Fruit fly (Drosophila melanogaster) whole organism, prepupa: ENCODE measurements around the gene CG10803.
A peak's percentile ranks its signal among the peaks of the same experiment; 100 is the strongest.

Source experiments
- CG10631 ChIP-seq: fragments of 200-800 bp; sonication (Bioruptor generic); optimal IDR thresholded peaks from 2 replicates; lab custom pipeline; 2016; ENCODE audit warnings: missing biosample characterization, missing genetic modification characterization
- CG10669 ChIP-seq: fragments of 200-800 bp; sonication (Bioruptor generic); optimal IDR thresholded peaks from 3 replicates; lab custom pipeline; 2018; ENCODE audit warnings: missing biosample characterization, mild to moderate bottlenecking, missing genetic modification characterization, moderate library complexity
- CG11762 ChIP-seq: fragments of 200-800 bp; sonication (Bioruptor generic); optimal IDR thresholded peaks from 3 replicates; lab custom pipeline; 2016; ENCODE audit warnings: missing biosample characterization, missing genetic modification characterization; ENCODE audit not compliant: insufficient read depth
- CG11902 ChIP-seq: fragments of 200-800 bp; sonication (Bioruptor generic); optimal IDR thresholded peaks from 3 replicates; lab custom pipeline; 2016; ENCODE audit warnings: missing biosample characterization, missing genetic modification characterization
- CG15336 ChIP-seq: fragments of 200-800 bp; sonication (Bioruptor generic); IDR thresholded peaks from 2 replicates; pipeline ENCODE4 v1.3.6; 2022; ENCODE audit warnings: missing biosample characterization, missing genetic modification characterization
- CG3032 ChIP-seq: fragments of 200-800 bp; optimal IDR thresholded peaks from 2 replicates; lab custom pipeline; 2019; ENCODE audit warnings: missing biosample characterization, mild to moderate bottlenecking, missing genetic modification characterization, moderate library complexity
- CG32006 ChIP-seq: fragments of 200-800 bp; sonication (Bioruptor generic); optimal IDR thresholded peaks from 3 replicates; lab custom pipeline; 2017; ENCODE audit warnings: missing biosample characterization, mild to moderate bottlenecking, missing genetic modification characterization
- CG34406 ChIP-seq: fragments of 200-800 bp; sonication (Bioruptor generic); optimal IDR thresholded peaks from 3 replicates; lab custom pipeline; 2016; ENCODE audit warnings: missing biosample characterization, missing genetic modification characterization
- CG3919 ChIP-seq: fragments of 200-800 bp; sonication (Bioruptor generic); optimal IDR thresholded peaks from 3 replicates; lab custom pipeline; 2016; ENCODE audit warnings: missing biosample characterization, missing genetic modification characterization
- CG6163 ChIP-seq: fragments of 200-800 bp; sonication (Bioruptor generic); IDR thresholded peaks from 3 replicates; pipeline ENCODE4 v1.3.6; 2022; ENCODE audit warnings: missing biosample characterization, missing genetic modification characterization
- CG6792 ChIP-seq: fragments of 200-800 bp; sonication (Bioruptor generic); optimal IDR thresholded peaks from 3 replicates; lab custom pipeline; 2016; ENCODE audit warnings: missing biosample characterization, missing genetic modification characterization
- CG6808 ChIP-seq: fragments of 200-800 bp; sonication (Bioruptor generic); optimal IDR thresholded peaks from 3 replicates; lab custom pipeline; 2017; ENCODE audit warnings: missing biosample characterization, missing genetic modification characterization, mild to moderate bottlenecking, moderate library complexity, missing genetic modification reagents
- CG6854 ChIP-seq: fragments of 200-800 bp; sonication (Bioruptor generic); optimal IDR thresholded peaks from 2 replicates; lab custom pipeline; 2017; ENCODE audit warnings: missing biosample characterization, mild to moderate bottlenecking, missing genetic modification characterization
- CG7368 ChIP-seq: fragments of 200-800 bp; sonication (Bioruptor generic); optimal IDR thresholded peaks from 3 replicates; lab custom pipeline; 2016; ENCODE audit warnings: missing biosample characterization, missing genetic modification characterization
- CG8119 ChIP-seq: fragments of 200-800 bp; sonication (Bioruptor generic); IDR thresholded peaks from 3 replicates; pipeline ENCODE4 v1.3.6; 2022; ENCODE audit warnings: missing biosample characterization, missing genetic modification characterization
- CG8319 ChIP-seq: fragments of 200-800 bp; sonication (Bioruptor generic); optimal IDR thresholded peaks from 3 replicates; lab custom pipeline; 2016; ENCODE audit warnings: missing biosample characterization, missing genetic modification characterization
- CG8632 ChIP-seq: fragments of 200-800 bp; sonication (Bioruptor generic); optimal IDR thresholded peaks from 3 replicates; lab custom pipeline; 2016; ENCODE audit warnings: missing biosample characterization, missing genetic modification characterization
- CG9139 ChIP-seq: fragments of 200-800 bp; sonication (Bioruptor generic); optimal IDR thresholded peaks from 3 replicates; lab custom pipeline; 2017; ENCODE audit warnings: missing biosample characterization, mild to moderate bottlenecking, missing genetic modification characterization
- Eip75B ChIP-seq: fragments of 200-800 bp; sonication (Bioruptor generic); optimal IDR thresholded peaks from 3 replicates; lab custom pipeline; 2016; ENCODE audit warnings: missing biosample characterization, missing genetic modification characterization
- Eip78C ChIP-seq: fragments of 200-800 bp; sonication (Bioruptor generic); peaks from one replicate; lab custom pipeline; 2016; ENCODE audit warnings: missing biosample characterization, missing genetic modification characterization
- Eip93F ChIP-seq: fragments of 200-800 bp; sonication (Bioruptor generic); optimal IDR thresholded peaks from 2 replicates; lab custom pipeline; 2016; ENCODE audit warnings: missing biosample characterization, mild to moderate bottlenecking, missing genetic modification characterization
- Gug ChIP-seq: fragments of 200-800 bp; sonication (Bioruptor generic); IDR thresholded peaks from 2 replicates; pipeline ENCODE4 v1.3.6; 2022; ENCODE audit warnings: missing biosample characterization, missing genetic modification characterization
- Hr38 ChIP-seq: sonication (Bioruptor generic); optimal IDR thresholded peaks from 2 replicates; lab custom pipeline; 2016; ENCODE audit warnings: missing biosample characterization, missing genetic modification characterization
- Hr39 ChIP-seq: fragments of 200-800 bp; sonication (Bioruptor generic); optimal IDR thresholded peaks from 2 replicates; lab custom pipeline; 2016; ENCODE audit warnings: missing biosample characterization, missing genetic modification characterization
- Hr4 ChIP-seq: fragments of 200-800 bp; sonication (Bioruptor generic); optimal IDR thresholded peaks from 3 replicates; lab custom pipeline; 2016; ENCODE audit warnings: missing biosample characterization, missing genetic modification characterization
- Lpt ChIP-seq: fragments of 200-800 bp; sonication (Bioruptor generic); optimal IDR thresholded peaks from 3 replicates; lab custom pipeline; 2016; ENCODE audit warnings: missing biosample characterization, missing genetic modification characterization
- OdsH ChIP-seq: fragments of 200-800 bp; sonication (Bioruptor generic); optimal IDR thresholded peaks from 3 replicates; lab custom pipeline; 2016; ENCODE audit warnings: missing biosample characterization, missing genetic modification characterization
- Sox14 ChIP-seq: fragments of 200-800 bp; sonication (Bioruptor generic); optimal IDR thresholded peaks from 3 replicates; lab custom pipeline; 2016; ENCODE audit warnings: missing biosample characterization, missing genetic modification characterization
- Sox15 ChIP-seq: fragments of 200-800 bp; sonication (Bioruptor generic); optimal IDR thresholded peaks from 3 replicates; lab custom pipeline; 2016; ENCODE audit warnings: missing biosample characterization, missing genetic modification characterization
- achi ChIP-seq: fragments of 200-800 bp; sonication (Bioruptor generic); optimal IDR thresholded peaks from 3 replicates; lab custom pipeline; 2016; ENCODE audit warnings: missing biosample characterization, missing genetic modification characterization
- acj6 ChIP-seq: fragments of 200-800 bp; sonication (Bioruptor generic); optimal IDR thresholded peaks from 3 replicates; lab custom pipeline; 2016; ENCODE audit warnings: missing biosample characterization, missing genetic modification characterization
- dsx ChIP-seq: fragments of 200-800 bp; optimal IDR thresholded peaks from 3 replicates; lab custom pipeline; 2019; ENCODE audit warnings: missing biosample characterization, mild to moderate bottlenecking, missing genetic modification characterization, moderate library complexity; ENCODE audit not compliant: poor library complexity, severe bottlenecking
- eg ChIP-seq: fragments of 200-800 bp; sonication (Bioruptor generic); IDR thresholded peaks from 3 replicates; pipeline ENCODE4 v1.3.6; 2022; ENCODE audit warnings: missing biosample characterization, missing genetic modification characterization
- fd59A ChIP-seq: fragments of 200-800 bp; sonication (Bioruptor generic); optimal IDR thresholded peaks from 2 replicates; lab custom pipeline; 2017; ENCODE audit warnings: missing biosample characterization, mild to moderate bottlenecking, missing genetic modification characterization, missing genetic modification reagents
- fd85E ChIP-seq: fragments of 200-800 bp; sonication (Bioruptor generic); optimal IDR thresholded peaks from 3 replicates; lab custom pipeline; 2016; ENCODE audit warnings: missing biosample characterization, missing genetic modification characterization
- pdm3 ChIP-seq: fragments of 200-800 bp; sonication (Bioruptor generic); optimal IDR thresholded peaks from 3 replicates; lab custom pipeline; 2016; ENCODE audit warnings: missing biosample characterization, missing genetic modification characterization
- ss ChIP-seq, 2 experiments: fragments of 200-800 bp; sonication (Bioruptor generic); optimal IDR thresholded peaks; 2 replicates in 1 of 2; 3 replicates in 1 of 2; lab custom pipeline; 2017 to 2018; ENCODE audit warnings: mild to moderate bottlenecking in 2 of 2, missing biosample characterization in 2 of 2, missing genetic modification characterization in 2 of 2, moderate library complexity in 1 of 2
- svp ChIP-seq: fragments of 200-800 bp; sonication (Bioruptor generic); peaks from one replicate; lab custom pipeline; 2016; ENCODE audit warnings: missing biosample characterization, missing genetic modification characterization
- topi ChIP-seq: fragments of 200-800 bp; sonication (Bioruptor generic); optimal IDR thresholded peaks from 3 replicates; lab custom pipeline; 2016; ENCODE audit warnings: missing biosample characterization, missing genetic modification characterization

CG10803 gene

DNA sequence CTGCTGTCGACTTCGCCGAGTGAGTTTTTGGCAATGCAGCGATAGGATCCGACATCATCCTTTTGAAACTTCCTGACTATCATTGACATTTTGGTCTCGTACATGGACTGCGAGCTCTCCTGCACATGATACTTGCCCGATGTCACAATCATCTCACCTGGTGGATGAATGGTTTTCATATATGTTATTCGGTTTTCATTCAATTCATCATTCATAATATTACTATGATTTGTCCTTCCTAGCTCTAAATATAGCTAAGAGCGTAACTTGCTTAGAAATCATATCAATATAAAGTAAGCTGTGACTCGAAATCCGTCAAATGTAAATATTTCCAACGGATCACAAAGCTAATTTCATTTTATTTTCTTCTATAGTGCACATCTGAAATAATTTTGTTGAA, 28.6 kb downstream of the CG10803 start, which contains the start of gene CG13021:
TSS of gene CG13021 (plus strand) at position 301 of the 400 bp plus-strand sequence.
- TF ChIP-seq CG8632 (GFP tag; lab: Kevin White, UChicago) (no peak), Eip78C (GFP tag; lab: Kevin White, UChicago) (no peak)

DNA sequence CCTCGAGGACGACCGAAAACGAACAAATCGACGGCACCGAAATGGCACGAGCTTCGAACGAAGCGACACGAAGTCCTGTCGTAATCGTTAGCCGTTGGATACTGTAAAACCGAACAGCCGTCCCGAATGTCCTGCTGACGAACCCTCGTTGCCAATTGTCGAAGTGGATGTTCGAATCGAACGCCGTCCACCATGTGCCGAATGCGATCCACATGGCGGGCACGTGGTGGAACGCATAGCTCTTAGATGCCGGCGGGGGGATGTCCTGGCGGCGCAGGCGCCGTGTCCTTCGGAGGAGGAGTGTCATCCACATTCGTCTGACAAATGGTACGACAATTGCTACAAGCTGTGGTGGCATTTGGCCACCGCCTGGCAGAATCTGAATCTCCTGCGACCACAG, 45.2 kb downstream of the CG10803 start:
- TF ChIP-seq Eip75B (GFP tag; lab: Kevin White, UChicago) (no peak), topi (no peak), Sox15 (GFP tag; lab: Kevin White, UChicago) (no peak), ss (GFP tag; optimal IDR thresholded peaks at IDR 0.05; lab: Kevin White, UChicago) (no peak), CG11902 (GFP tag; lab: Kevin White, UChicago) (no peak), Eip78C (GFP tag; lab: Kevin White, UChicago) (no peak), pdm3 (no peak), CG11762 (GFP tag; lab: Kevin White, UChicago) (no peak), CG34406 (GFP tag; lab: Kevin White, UChicago) (no peak), Eip93F (GFP tag; lab: Kevin White, UChicago) (no peak), CG3032 (no peak), CG8319 (GFP tag; lab: Kevin White, UChicago) (no peak), Hr38 (GFP tag; lab: Kevin White, UChicago) (no peak), CG6792 (no peak), CG10631 (GFP tag; lab: Kevin White, UChicago) (no peak)

dm6 chrX:3538775-3539174, 53.3 kb downstream of the CG10803 start:
- TF ChIP-seq Hr4 (GFP tag; lab: Kevin White, UChicago) (peak; percentile 20), eg (GFP tag; lab: Robert Waterston, UW) (peak; percentile 37; the same call in 1 of the 3 replicates), CG32006 (GFP tag; lab: Kevin White, UChicago) (peak; percentile 49), Sox14 (GFP tag; lab: Kevin White, UChicago) (peak; percentile 14), CG3032 (peak; percentile 4), dsx (GFP tag; lab: Kevin White, UChicago) (no peak), Eip78C (GFP tag; lab: Kevin White, UChicago) (peak; percentile 83), Lpt (GFP tag; lab: Kevin White, UChicago) (peak; percentile 59), Sox15 (GFP tag; lab: Kevin White, UChicago) (no peak), topi (no peak), CG6808 (GFP tag; lab: Kevin White, UChicago) (no peak), svp (GFP tag; lab: Kevin White, UChicago) (peak; percentile 54), CG10631 (GFP tag; lab: Kevin White, UChicago) (peak; percentile 57), fd59A (no peak), acj6 (GFP tag; lab: Kevin White, UChicago) (peak; percentile 55), CG15336 (GFP tag; lab: Robert Waterston, UW) (no peak; the same call in 1 of the 2 replicates), CG7368 (GFP tag; lab: Kevin White, UChicago) (no peak), CG10669 (GFP tag; lab: Kevin White, UChicago) (no peak), CG6854 (GFP tag; lab: Kevin White, UChicago) (no peak), CG6163 (GFP tag; lab: Robert Waterston, UW) (0 out of 3 replicates have a peak, but pooled peaks have one; percentile 40), OdsH (GFP tag; lab: Kevin White, UChicago) (peak; percentile 28), achi (GFP tag; lab: Kevin White, UChicago) (peak; percentile 39), CG8119 (GFP tag; lab: Robert Waterston, UW) (peak; percentile 56; the same call in 2 of the 3 replicates), fd85E (GFP tag; lab: Kevin White, UChicago) (no peak), Hr39 (GFP tag; lab: Kevin White, UChicago) (peak; percentile 25), Eip75B (GFP tag; lab: Kevin White, UChicago) (peak; percentile 13), pdm3 (peak; percentile 42), CG3919 (GFP tag; lab: Kevin White, UChicago) (peak; percentile 8), CG9139 (GFP tag; lab: Kevin White, UChicago) (no peak), Gug (GFP tag; lab: Robert Waterston, UW) (peak; percentile 35; the same call in 1 of the 2 replicates)
